Fruit fly (Drosophila melanogaster) whole organism, embryonic: ENCODE results near the gene uif.

ENCODE experiments used
- BEAF-32 ChIP-seq: fragments of 200-800 bp; sonication (Bioruptor generic); optimal IDR thresholded peaks from 3 replicates; lab custom pipeline; 2017; ENCODE audit warnings: missing biosample characterization, missing genetic modification characterization, mild to moderate bottlenecking, moderate library complexity, missing genetic modification reagents
- CG10654 ChIP-seq: fragments of 200-800 bp; sonication (Bioruptor generic); optimal IDR thresholded peaks from 2 replicates; lab custom pipeline; 2016; ENCODE audit warnings: missing biosample characterization, missing genetic modification characterization
- CG10979 ChIP-seq: fragments of 200-800 bp; sonication (Bioruptor generic); optimal IDR thresholded peaks from 2 replicates; lab custom pipeline; 2018; ENCODE audit warnings: missing biosample characterization, mild to moderate bottlenecking, missing genetic modification characterization, moderate library complexity
- CG13624 ChIP-seq: fragments of 200-800 bp; sonication (Bioruptor generic); optimal IDR thresholded peaks from 2 replicates; lab custom pipeline; 2016; ENCODE audit warnings: missing biosample characterization, missing genetic modification characterization
- CG15011 ChIP-seq: fragments of 200-800 bp; sonication (Bioruptor generic); optimal IDR thresholded peaks from 3 replicates; lab custom pipeline; 2018; ENCODE audit warnings: missing biosample characterization, mild to moderate bottlenecking, missing genetic modification characterization
- CG15269 ChIP-seq: fragments of 200-800 bp; sonication (Bioruptor generic); optimal IDR thresholded peaks from 2 replicates; lab custom pipeline; 2018; ENCODE audit warnings: missing biosample characterization, mild to moderate bottlenecking, missing genetic modification characterization, moderate library complexity
- CG17361 ChIP-seq: fragments of 200-800 bp; sonication (Bioruptor generic); IDR thresholded peaks from 3 replicates; pipeline ENCODE4 v1.3.6; 2022; ENCODE audit warnings: missing biosample characterization, missing genetic modification characterization
- CG2712 ChIP-seq: fragments of 200-800 bp; optimal IDR thresholded peaks from 3 replicates; lab custom pipeline; 2019; ENCODE audit warnings: missing biosample characterization, mild to moderate bottlenecking, missing genetic modification characterization, moderate library complexity
- CG3163 ChIP-seq: fragments of 200-800 bp; sonication (Bioruptor generic); optimal IDR thresholded peaks from 3 replicates; lab custom pipeline; 2016; ENCODE audit warnings: missing biosample characterization, missing genetic modification characterization
- CG7556 ChIP-seq: fragments of 200-800 bp; sonication (Bioruptor generic); optimal IDR thresholded peaks from 2 replicates; lab custom pipeline; 2017; ENCODE audit warnings: missing biosample characterization, mild to moderate bottlenecking, missing genetic modification characterization
- CG8290 ChIP-seq, 3 experiments: fragments of 200-800 bp; sonication (Bioruptor generic); optimal IDR thresholded peaks; 2 replicates each; lab custom pipeline; 2016 to 2019; ENCODE audit warnings: missing biosample characterization in 3 of 3, missing genetic modification characterization in 3 of 3, mild to moderate bottlenecking in 2 of 3, moderate library complexity in 1 of 3
- CG9437 ChIP-seq: fragments of 200-800 bp; sonication (Bioruptor generic); optimal IDR thresholded peaks from 2 replicates; lab custom pipeline; 2018; ENCODE audit warnings: missing biosample characterization, mild to moderate bottlenecking, missing genetic modification characterization
- CG9797 ChIP-seq: fragments of 200-800 bp; sonication (Bioruptor generic); optimal IDR thresholded peaks from 3 replicates; lab custom pipeline; 2018; ENCODE audit warnings: missing biosample characterization, mild to moderate bottlenecking, missing genetic modification characterization
- Chrac-16 ChIP-seq: fragments of 200-800 bp; sonication (Bioruptor generic); optimal IDR thresholded peaks from 3 replicates; lab custom pipeline; 2016; ENCODE audit warnings: missing biosample characterization, missing genetic modification characterization
- Doc2 ChIP-seq: fragments of 200-800 bp; sonication (Bioruptor generic); IDR thresholded peaks from 2 replicates; pipeline ENCODE4 v1.3.6; 2022; ENCODE audit warnings: missing biosample characterization, missing genetic modification characterization
- Doc3 ChIP-seq: fragments of 200-800 bp; sonication (Bioruptor generic); IDR thresholded peaks from 3 replicates; pipeline ENCODE4 v1.3.6; 2022; ENCODE audit warnings: missing biosample characterization, missing genetic modification characterization; ENCODE audit not compliant: partially characterized antibody
- Fer2 ChIP-seq: fragments of 200-800 bp; sonication (Bioruptor generic); optimal IDR thresholded peaks from 2 replicates; lab custom pipeline; 2018; ENCODE audit warnings: missing biosample characterization, mild to moderate bottlenecking, missing genetic modification characterization, moderate library complexity
- HHEX ChIP-seq: fragments of 200-800 bp; sonication (Bioruptor generic); optimal IDR thresholded peaks from 3 replicates; lab custom pipeline; 2017; ENCODE audit warnings: missing biosample characterization, mild to moderate bottlenecking, missing genetic modification characterization, missing genetic modification reagents
- Hey ChIP-seq: fragments of 200-800 bp; sonication (Bioruptor generic); optimal IDR thresholded peaks from 3 replicates; lab custom pipeline; 2018; ENCODE audit warnings: missing biosample characterization, mild to moderate bottlenecking, missing genetic modification characterization
- Lhr ChIP-seq: fragments of 200-800 bp; sonication (Bioruptor generic); optimal IDR thresholded peaks from 3 replicates; lab custom pipeline; 2017; ENCODE audit warnings: mild to moderate bottlenecking, missing biosample characterization, missing genetic modification reagents, missing genetic modification characterization
- Mrtf ChIP-seq: fragments of 200-800 bp; sonication (Bioruptor generic); IDR thresholded peaks from 3 replicates; pipeline ENCODE4 v1.3.6; 2022; ENCODE audit warnings: missing biosample characterization, missing genetic modification characterization
- NFAT ChIP-seq: fragments of 200-800 bp; sonication (Bioruptor generic); IDR thresholded peaks from 2 replicates; pipeline ENCODE4 v1.3.6; 2022; ENCODE audit warnings: missing biosample characterization, missing genetic modification characterization
- Neu2 ChIP-seq: fragments of 200-800 bp; sonication (Bioruptor generic); optimal IDR thresholded peaks from 3 replicates; lab custom pipeline; 2016; ENCODE audit warnings: missing biosample characterization, missing genetic modification characterization, borderline replicate concordance
- Nf-YC ChIP-seq: fragments of 200-800 bp; optimal IDR thresholded peaks from 3 replicates; lab custom pipeline; 2019; ENCODE audit warnings: missing biosample characterization, mild to moderate bottlenecking, missing genetic modification characterization, moderate library complexity
- Opbp ChIP-seq: fragments of 200-800 bp; sonication (Bioruptor generic); IDR thresholded peaks from 3 replicates; pipeline ENCODE4 v1.3.6; 2022; ENCODE audit warnings: missing biosample characterization, missing genetic modification characterization; ENCODE audit not compliant: partially characterized antibody
- Pdp1 ChIP-seq, 2 experiments: fragments of 200-800 bp; sonication (Bioruptor generic); optimal IDR thresholded peaks; 3 replicates each; lab custom pipeline; 2016; ENCODE audit warnings: missing biosample characterization in 2 of 2, missing genetic modification characterization in 2 of 2, mild to moderate bottlenecking in 1 of 2, moderate library complexity in 1 of 2
- Ptx1 ChIP-seq: fragments of 200-800 bp; sonication (Bioruptor generic); IDR thresholded peaks from 2 replicates; pipeline ENCODE4 v1.3.6; 2022; ENCODE audit warnings: missing biosample characterization, missing genetic modification characterization
- Sox102F ChIP-seq: fragments of 200-800 bp; sonication (Bioruptor generic); optimal IDR thresholded peaks from 2 replicates; lab custom pipeline; 2018; ENCODE audit warnings: missing biosample characterization, mild to moderate bottlenecking, missing genetic modification characterization, moderate library complexity
- Trl ChIP-seq, 3 experiments: fragments of >200 bp in 2 of 3; fragments of 200-800 bp in 1 of 3; sonication (Bioruptor generic) in 1 of 3; optimal IDR thresholded peaks; 2 replicates in 1 of 3; 3 replicates in 2 of 3; lab custom pipeline; 2016 to 2017; ENCODE audit warnings: missing biosample characterization in 1 of 3, missing genetic modification characterization in 1 of 3
- Vsx1 ChIP-seq: fragments of 200-800 bp; sonication (Bioruptor generic); optimal IDR thresholded peaks from 2 replicates; lab custom pipeline; 2017; ENCODE audit warnings: missing biosample characterization, mild to moderate bottlenecking, missing genetic modification characterization, missing genetic modification reagents
- Xbp1 ChIP-seq: fragments of 200-800 bp; sonication (Bioruptor generic); optimal IDR thresholded peaks from 3 replicates; lab custom pipeline; 2016; ENCODE audit warnings: missing biosample characterization, mild to moderate bottlenecking, missing genetic modification characterization
- ac ChIP-seq: fragments of 200-800 bp; sonication (Bioruptor generic); optimal IDR thresholded peaks from 3 replicates; lab custom pipeline; 2017; ENCODE audit warnings: missing biosample characterization, mild to moderate bottlenecking, missing genetic modification characterization
- bcd ChIP-seq: fragments of 200-800 bp; sonication (Bioruptor generic); optimal IDR thresholded peaks from 2 replicates; lab custom pipeline; 2017; ENCODE audit warnings: missing biosample characterization, mild to moderate bottlenecking, missing genetic modification characterization
- bsh ChIP-seq, 2 experiments: fragments of 200-800 bp; sonication (Bioruptor generic); optimal IDR thresholded peaks; 2 replicates each; lab custom pipeline; 2017 to 2018; ENCODE audit warnings: mild to moderate bottlenecking in 2 of 2, missing biosample characterization in 2 of 2, missing genetic modification characterization in 2 of 2, moderate library complexity in 1 of 2
- chif ChIP-seq, 2 experiments: fragments of 200-800 bp; sonication (Bioruptor generic); optimal IDR thresholded peaks; 3 replicates each; lab custom pipeline; 2016; ENCODE audit warnings: missing biosample characterization in 2 of 2, missing genetic modification characterization in 2 of 2
- chm ChIP-seq: fragments of 200-800 bp; sonication (Bioruptor generic); IDR thresholded peaks from 2 replicates; pipeline ENCODE4 v1.3.6; 2022; ENCODE audit warnings: missing biosample characterization, missing genetic modification characterization
- crol ChIP-seq: fragments of 200-800 bp; sonication (Bioruptor generic); IDR thresholded peaks from 2 replicates; pipeline ENCODE4 v1.3.6; 2022; ENCODE audit warnings: missing biosample characterization, missing genetic modification characterization
- dmrt99B ChIP-seq: fragments of 200-800 bp; sonication (Bioruptor generic); optimal IDR thresholded peaks from 2 replicates; lab custom pipeline; 2018; ENCODE audit warnings: missing biosample characterization, mild to moderate bottlenecking, missing genetic modification characterization, moderate library complexity
- emc ChIP-seq: fragments of 200-800 bp; sonication (Bioruptor generic); optimal IDR thresholded peaks from 2 replicates; lab custom pipeline; 2016; ENCODE audit warnings: missing biosample characterization, missing genetic modification characterization
- h ChIP-seq: fragments of >200 bp; optimal IDR thresholded peaks from 2 replicates; lab custom pipeline; 2017
- luna ChIP-seq: fragments of 200-800 bp; sonication (Bioruptor generic); optimal IDR thresholded peaks from 2 replicates; lab custom pipeline; 2016; ENCODE audit warnings: missing biosample characterization, missing genetic modification characterization
- nau ChIP-seq: fragments of 200-800 bp; sonication (Bioruptor generic); optimal IDR thresholded peaks from 3 replicates; lab custom pipeline; 2017; ENCODE audit warnings: missing biosample characterization, mild to moderate bottlenecking, missing genetic modification characterization, missing genetic modification reagents
- nerfin-1 ChIP-seq: fragments of 200-800 bp; sonication (Bioruptor generic); optimal IDR thresholded peaks from 3 replicates; lab custom pipeline; 2019; ENCODE audit warnings: missing biosample characterization, mild to moderate bottlenecking, missing genetic modification characterization, moderate library complexity
- psq ChIP-seq: fragments of 200-800 bp; sonication (Bioruptor generic); optimal IDR thresholded peaks from 2 replicates; lab custom pipeline; 2017; ENCODE audit warnings: missing biosample characterization, missing genetic modification characterization
- row ChIP-seq: fragments of 200-800 bp; sonication (Bioruptor generic); IDR thresholded peaks from 3 replicates; pipeline ENCODE4 v1.3.6; 2022; ENCODE audit warnings: missing biosample characterization, missing genetic modification characterization
- sc ChIP-seq, 3 experiments: fragments of >200 bp in 2 of 3; fragments of 200-800 bp in 1 of 3; sonication (Bioruptor generic) in 1 of 3; optimal IDR thresholded peaks; 2 replicates in 2 of 3; 3 replicates in 1 of 3; lab custom pipeline; 2017; ENCODE audit warnings: mild to moderate bottlenecking in 1 of 3, missing biosample characterization in 1 of 3, missing genetic modification characterization in 1 of 3, missing genetic modification reagents in 1 of 3
- sens-2 ChIP-seq: fragments of 200-800 bp; sonication (Bioruptor generic); IDR thresholded peaks from 2 replicates; pipeline ENCODE4 v1.3.6; 2022; ENCODE audit warnings: missing biosample characterization, missing genetic modification characterization
- unpg ChIP-seq: fragments of 200-800 bp; sonication (Bioruptor generic); optimal IDR thresholded peaks from 3 replicates; lab custom pipeline; 2018; ENCODE audit warnings: missing biosample characterization, mild to moderate bottlenecking, missing genetic modification characterization, moderate library complexity
- vvl ChIP-seq: fragments of 200-800 bp; sonication (Bioruptor generic); IDR thresholded peaks from 2 replicates; pipeline ENCODE4 v1.3.6; 2022; ENCODE audit warnings: missing biosample characterization, missing genetic modification characterization

Gene uif

dm6 chr2L:6991085-6991484, 19.1 kb downstream of the uif start (continued):
- no peak for TF ChIP-seq Pdp1 (GFP tag; optimal IDR thresholded peaks at IDR 0.05; lab: Kevin White, UChicago)
- no peak for TF ChIP-seq CG9797
- no peak for TF ChIP-seq Doc2
- no peak for TF ChIP-seq chif (GFP tag; optimal IDR thresholded peaks at IDR 0.05; lab: Kevin White, UChicago)
- TF ChIP-seq ac (GFP tag; lab: Kevin White, UChicago), result no peak
- 0 out of 2 replicates have a peak, but pooled peaks have one; percentile 31 for TF ChIP-seq chm (GFP tag; lab: Robert Waterston, UW)
- TF ChIP-seq Nf-YC (tag; lab: Kevin White, UChicago), result no peak
- no peak for TF ChIP-seq CG13624 (GFP tag; lab: Kevin White, UChicago)
- no peak for TF ChIP-seq HHEX (GFP tag; lab: Kevin White, UChicago)
- 0 out of 2 replicates have a peak, but pooled peaks have one; percentile 13 for TF ChIP-seq sens-2 (GFP tag; lab: Robert Waterston, UW)
- no peak for TF ChIP-seq CG10654 (GFP tag; lab: Kevin White, UChicago)
- TF ChIP-seq Opbp (GFP tag; lab: Robert Waterston, UW), result no peak
- no peak for TF ChIP-seq Chrac-16 (GFP tag; lab: Kevin White, UChicago)
- TF ChIP-seq Doc3 (GFP tag; lab: Robert Waterston, UW), result no peak
- no peak for TF ChIP-seq Mrtf (GFP tag; lab: Robert Waterston, UW)
- peak; percentile 25; the same call in 1 of the 3 replicates for TF ChIP-seq row
- TF ChIP-seq bcd, result no peak
- TF ChIP-seq Lhr, result no peak
- TF ChIP-seq h, result no peak
- no peak for TF ChIP-seq CG8290 (GFP tag; optimal IDR thresholded peaks at IDR 0.05; lab: Kevin White, UChicago)
- TF ChIP-seq CG8290 (tag; optimal IDR thresholded peaks at IDR 0.05; lab: Kevin White, UChicago), result no peak
- TF ChIP-seq luna (GFP tag; lab: Kevin White, UChicago), result no peak
- no peak for TF ChIP-seq CG17361 (GFP tag; lab: Robert Waterston, UW)
- peak; percentile 5 for TF ChIP-seq CG10979 (tag; lab: Kevin White, UChicago)
- no peak for TF ChIP-seq CG3163 (GFP tag; lab: Kevin White, UChicago)
- TF ChIP-seq psq (GFP tag; lab: Kevin White, UChicago), result no peak
- no peak for TF ChIP-seq BEAF-32
- no peak for TF ChIP-seq CG7556 (GFP tag; lab: Kevin White, UChicago)
- TF ChIP-seq Ptx1 (GFP tag; lab: Robert Waterston, UW), result peak; percentile 34; the same call in 1 of the 2 replicates
- TF ChIP-seq CG2712 (tag; lab: Kevin White, UChicago), result no peak
- TF ChIP-seq emc (GFP tag; lab: Kevin White, UChicago), result no peak
- TF ChIP-seq NFAT (GFP tag; lab: Robert Waterston, UW), result no peak
- no peak for TF ChIP-seq CG15269 (tag; lab: Kevin White, UChicago)
- no peak for TF ChIP-seq Vsx1 (GFP tag; lab: Kevin White, UChicago)
- no peak for TF ChIP-seq crol (GFP tag; lab: Robert Waterston, UW)
- no peak for TF ChIP-seq nau (GFP tag; lab: Kevin White, UChicago)
- no peak for TF ChIP-seq Trl (optimal IDR thresholded peaks at IDR 0.05; lab: Kevin White, UChicago)
- no peak for TF ChIP-seq Trl (GFP tag; optimal IDR thresholded peaks at IDR 0.05; lab: Kevin White, UChicago)
- peak; percentile 4 for TF ChIP-seq unpg (GFP tag; lab: Kevin White, UChicago)
- peak; percentile 27 for TF ChIP-seq Xbp1 (GFP tag; lab: Kevin White, UChicago)
- no peak for TF ChIP-seq Hey
- TF ChIP-seq sc (optimal IDR thresholded peaks at IDR 0.05; lab: Kevin White, UChicago), result no peak
- TF ChIP-seq sc (GFP tag; optimal IDR thresholded peaks at IDR 0.05; lab: Kevin White, UChicago), result no peak
- TF ChIP-seq vvl (GFP tag; lab: Robert Waterston, UW), result peak; percentile 45; the same call in 1 of the 2 replicates
- TF ChIP-seq Neu2 (GFP tag; lab: Kevin White, UChicago), result no peak
- TF ChIP-seq CG9437, result no peak
- TF ChIP-seq bsh (GFP tag; optimal IDR thresholded peaks at IDR 0.05; lab: Kevin White, UChicago), result peak in 1 of 2 experiments; percentile 56
- peak; percentile 19 for TF ChIP-seq dmrt99B (tag; lab: Kevin White, UChicago)
- peak; percentile 29 for TF ChIP-seq Sox102F (GFP tag; lab: Kevin White, UChicago)
- no peak for TF ChIP-seq CG15011
- no peak for TF ChIP-seq Fer2 (tag; lab: Kevin White, UChicago)
- TF ChIP-seq nerfin-1, result no peak
